Worm (Caenorhabditis elegans) whole organism, L4/young adult: Measurements from ENCODE around the gene C46F9.6.
"Not testable (repeated sequence)": the region's sequence is repeated elsewhere in the genome, so short reads cannot be mapped to it uniquely, and the experiment has no call there.

Experiments used
- W03F9.2 ChIP-seq: fragments of 150-350 bp; optimal IDR thresholded peaks from 2 replicates; lab custom pipeline; 2014; ENCODE audit warnings: missing biosample characterization, missing genetic modification characterization
- dao-5 ChIP-seq: sonication (generic microtip); optimal IDR thresholded peaks from 2 replicates; lab custom pipeline; 2016; ENCODE audit warnings: missing genotype, missing genetic modification characterization, moderate library complexity, missing compliant biosample characterization
- him-1 ChIP-seq: sonication (generic microtip); optimal IDR thresholded peaks from 2 replicates; lab custom pipeline; 2016; ENCODE audit warnings: missing genotype, missing genetic modification reagents, missing genetic modification characterization, missing compliant biosample characterization

DNA sequence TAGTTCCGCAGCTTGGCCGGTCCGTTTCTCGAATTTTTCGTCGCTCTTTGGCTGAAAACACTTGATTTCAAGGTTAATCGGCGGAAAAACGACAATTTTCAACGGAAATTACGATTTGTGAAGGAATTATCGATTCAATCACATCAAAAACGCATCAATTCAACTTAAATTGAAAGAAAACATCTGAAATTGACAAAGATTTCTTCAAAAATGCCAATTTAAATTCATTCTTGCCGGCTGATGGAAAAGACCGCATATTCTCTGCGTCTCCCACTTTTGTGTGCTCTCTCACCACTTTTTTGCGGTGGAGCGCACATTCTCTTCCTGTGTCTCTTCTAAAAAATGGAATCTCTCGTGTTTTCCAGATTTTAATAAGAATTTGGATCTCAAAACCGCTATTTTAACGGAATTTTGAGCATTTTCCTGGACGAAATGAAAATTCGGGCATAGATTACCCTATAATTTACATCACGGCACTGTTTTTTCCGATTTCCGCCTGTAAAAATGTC lies 36.7 kb upstream of the C46F9.6 start, which contains the start of gene C16C4.18:
- TF ChIP-seq him-1, W03F9.2, dao-5 (tag; lab: Kevin White, UChicago): not testable (repeated sequence)
